Worm (Caenorhabditis elegans): Measurements from ENCODE around the gene T13B5.9.

- TF ChIP-seq elt-3 (tag; optimal IDR thresholded peaks at IDR 0.05) (no peak), blmp-1 (tag; optimal IDR thresholded peaks at IDR 0.05; ENCODE audit: insufficient read depth) (no peak), lsy-2 (tag; optimal IDR thresholded peaks at IDR 0.05) (no peak), snpc-4 (tag; optimal IDR thresholded peaks at IDR 0.05) (no peak), gmeb-1 (tag; optimal IDR thresholded peaks at IDR 0.05) (no peak), nhr-25 (tag; optimal IDR thresholded peaks at IDR 0.05) (no peak), ztf-11 (tag; optimal IDR thresholded peaks at IDR 0.05) (no peak), lin-39 (tag; optimal IDR thresholded peaks at IDR 0.05) (no peak), egl-27 (tag; optimal IDR thresholded peaks at IDR 0.05) (no peak), unc-62 (GFP tag; optimal IDR thresholded peaks at IDR 0.05) (no peak)
Measured at ce11 chrII:1138618-1139017, 34.3 kb upstream of the T13B5.9 start.
